Worm (Caenorhabditis elegans) whole organism, mixed stage, embryonic: ENCODE results near the gene Y61A9LA.1.

ENCODE experiments used
- nhr-76 ChIP-seq: sonication (generic microtip); optimal IDR thresholded peaks from 2 replicates; lab custom pipeline; 2017; ENCODE audit warnings: missing biosample characterization, missing genetic modification characterization
- zip-8 ChIP-seq: fragments of 150-350 bp; optimal IDR thresholded peaks from 2 replicates; lab custom pipeline; 2014; ENCODE audit warnings: missing biosample characterization, missing genetic modification characterization
- ztf-11 ChIP-seq: fragments of 150-350 bp; optimal IDR thresholded peaks from 2 replicates; lab custom pipeline; 2014; ENCODE audit warnings: missing biosample characterization, missing genetic modification characterization

ce11 chrV:4585009-4585408 is at the start of gene Y61A9LA.1:
- TF ChIP-seq zip-8 (tag; lab: Kevin White, UChicago): no peak
- TF ChIP-seq ztf-11: no peak
- no peak for TF ChIP-seq nhr-76
